Worm (Caenorhabditis elegans) whole organism, L3 larva: ENCODE data around the gene C18H7.1.

Source experiments
- ZK546.5 ChIP-seq: sonication (generic microtip); optimal IDR thresholded peaks from 2 replicates; lab custom pipeline; 2017; ENCODE audit warnings: missing biosample characterization, missing genetic modification characterization
- daf-12 ChIP-seq: fragments of 150-350 bp; optimal IDR thresholded peaks from 2 replicates; lab custom pipeline; 2014; ENCODE audit warnings: missing biosample characterization, missing genetic modification reagents, missing genetic modification characterization
- egl-5 ChIP-seq: fragments of 150-350 bp; optimal IDR thresholded peaks from 2 replicates; lab custom pipeline; 2017; ENCODE audit warnings: missing biosample characterization, missing genetic modification reagents, missing genetic modification characterization, inconsistent platforms
- elt-1 ChIP-seq: fragments of 150-350 bp; optimal IDR thresholded peaks from 2 replicates; lab custom pipeline; 2014; ENCODE audit warnings: missing biosample characterization, missing genetic modification characterization
- lin-39 ChIP-seq: fragments of 150-350 bp; optimal IDR thresholded peaks from 2 replicates; lab custom pipeline; 2018; ENCODE audit warnings: missing biosample characterization, missing genetic modification reagents, missing genetic modification characterization
- nhr-11 ChIP-seq: fragments of 150-350 bp; optimal IDR thresholded peaks from 2 replicates; lab custom pipeline; 2014; ENCODE audit warnings: missing biosample characterization, missing genetic modification characterization
- nhr-12 ChIP-seq: fragments of 150-350 bp; optimal IDR thresholded peaks from 2 replicates; lab custom pipeline; 2014; ENCODE audit warnings: missing biosample characterization, missing genetic modification characterization
- nhr-237 ChIP-seq: fragments of 150-350 bp; optimal IDR thresholded peaks from 2 replicates; lab custom pipeline; 2014; ENCODE audit warnings: missing biosample characterization, missing genetic modification characterization
- nhr-28 ChIP-seq: fragments of 150-350 bp; optimal IDR thresholded peaks from 2 replicates; lab custom pipeline; 2014; ENCODE audit warnings: missing biosample characterization, missing genetic modification characterization
- nhr-76 ChIP-seq: fragments of 150-350 bp; sonication (generic microtip); optimal IDR thresholded peaks from 5 replicates; lab custom pipeline; 2014; ENCODE audit warnings: missing biosample characterization, missing genetic modification characterization
- snpc-4 ChIP-seq: fragments of 150-350 bp; optimal IDR thresholded peaks from 2 replicates; lab custom pipeline; 2014; ENCODE audit warnings: missing biosample characterization, missing genetic modification characterization

DNA sequence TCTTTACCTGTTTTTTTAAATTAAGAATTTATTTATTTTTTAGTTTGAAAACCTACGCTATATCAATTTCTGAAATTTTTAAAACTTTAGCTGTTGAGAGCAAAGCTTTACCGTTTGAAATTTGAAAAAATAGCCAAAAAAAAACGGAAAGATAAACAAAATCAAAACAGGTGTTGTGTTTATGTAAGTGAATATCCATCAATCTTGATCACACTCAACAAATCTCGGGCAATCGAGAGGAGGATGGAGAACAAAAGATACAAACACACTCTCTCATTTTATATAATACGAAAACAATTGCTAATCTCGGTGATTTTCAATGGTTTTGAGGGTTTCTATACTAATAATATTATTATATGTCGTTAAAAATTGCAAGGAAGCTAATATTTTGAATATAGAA, 46.3 kb downstream of the C18H7.1 start:
- TF ChIP-seq egl-5 (tag; lab: Kevin White, UChicago) (no peak), snpc-4 (no peak), lin-39 (no peak), nhr-28 (tag; lab: Kevin White, UChicago) (no peak), ZK546.5 (tag; lab: Kevin White, UChicago) (no peak), nhr-11 (tag; lab: Kevin White, UChicago) (no peak), daf-12 (tag; lab: Kevin White, UChicago) (no peak), elt-1 (tag; lab: Kevin White, UChicago) (no peak), nhr-12 (tag; lab: Kevin White, UChicago) (no peak), nhr-237 (tag; lab: Kevin White, UChicago) (no peak), nhr-76 (tag; lab: Kevin White, UChicago) (no peak)
